Worm (Caenorhabditis elegans) whole organism, L2 larva: ENCODE data around the gene kqt-1.

Experiments
- C34F6.9 ChIP-seq: fragments of 150-350 bp; optimal IDR thresholded peaks from 2 replicates; lab custom pipeline; 2014; ENCODE audit warnings: missing biosample characterization, missing genetic modification characterization
- F13H6.1 ChIP-seq: sonication (generic microtip); optimal IDR thresholded peaks from 2 replicates; lab custom pipeline; 2016; ENCODE audit warnings: missing genetic modification characterization, missing compliant biosample characterization
- R02D3.7 ChIP-seq: fragments of 150-350 bp; optimal IDR thresholded peaks from 2 replicates; lab custom pipeline; 2014; ENCODE audit warnings: missing biosample characterization, missing genetic modification characterization
- Y55F3AM.14 ChIP-seq: fragments of 200-800 bp; sonication (Bioruptor generic); optimal IDR thresholded peaks from 2 replicates; lab custom pipeline; 2018; ENCODE audit warnings: mild to moderate bottlenecking, missing genetic modification characterization, missing compliant biosample characterization
- ZK546.5 ChIP-seq: sonication (generic microtip); optimal IDR thresholded peaks from 2 replicates; lab custom pipeline; 2017; ENCODE audit warnings: missing biosample characterization, missing genetic modification characterization
- alr-1 ChIP-seq: fragments of 150-350 bp; optimal IDR thresholded peaks from 2 replicates; lab custom pipeline; 2014; ENCODE audit warnings: missing biosample characterization, missing genetic modification characterization
- aly-2 ChIP-seq: fragments of 150-350 bp; optimal IDR thresholded peaks from 2 replicates; lab custom pipeline; 2014; ENCODE audit warnings: missing biosample characterization, missing genetic modification characterization
- ama-1 ChIP-seq: fragments of 150-350 bp; optimal IDR thresholded peaks from 2 replicates; lab custom pipeline; 2018; ENCODE audit warnings: inconsistent platforms
- blmp-1 ChIP-seq: sonication (generic microtip); optimal IDR thresholded peaks from 2 replicates; lab custom pipeline; 2017; ENCODE audit warnings: missing genetic modification characterization, mild to moderate bottlenecking, missing compliant biosample characterization, antibody characterized with exemption, moderate library complexity; ENCODE audit not compliant: insufficient read depth
- ceh-16 ChIP-seq: fragments of 150-350 bp; optimal IDR thresholded peaks from 2 replicates; lab custom pipeline; 2014; ENCODE audit warnings: missing biosample characterization, missing genetic modification characterization
- ceh-82 ChIP-seq: fragments of 150-350 bp; optimal IDR thresholded peaks from 2 replicates; lab custom pipeline; 2014; ENCODE audit warnings: missing biosample characterization, missing genetic modification characterization
- crh-2 ChIP-seq: sonication (generic microtip); optimal IDR thresholded peaks from 2 replicates; lab custom pipeline; 2017; ENCODE audit warnings: missing biosample characterization, missing genetic modification characterization
- dmd-4 ChIP-seq: sonication (generic microtip); optimal IDR thresholded peaks from 2 replicates; lab custom pipeline; 2017; ENCODE audit warnings: missing biosample characterization, missing genetic modification characterization
- egl-27 ChIP-seq: sonication (generic microtip); optimal IDR thresholded peaks from 3 replicates; lab custom pipeline; 2017; ENCODE audit warnings: missing biosample characterization, missing genetic modification reagents, missing genetic modification characterization
- elt-1 ChIP-seq: fragments of 150-350 bp; optimal IDR thresholded peaks from 2 replicates; lab custom pipeline; 2014; ENCODE audit warnings: missing biosample characterization, missing genetic modification characterization
- elt-3 ChIP-seq: sonication (generic microtip); optimal IDR thresholded peaks from 2 replicates; lab custom pipeline; 2017; ENCODE audit warnings: missing biosample characterization, missing genetic modification characterization
- gmeb-1 ChIP-seq: fragments of 150-350 bp; optimal IDR thresholded peaks from 2 replicates; lab custom pipeline; 2014; ENCODE audit warnings: missing biosample characterization, missing genetic modification characterization
- lin-11 ChIP-seq: fragments of 150-350 bp; sonication (generic microtip); optimal IDR thresholded peaks from 2 replicates; lab custom pipeline; 2014; ENCODE audit warnings: missing biosample characterization, missing genetic modification characterization, inconsistent platforms, mixed read lengths
- lin-13 ChIP-seq: fragments of 150-350 bp; optimal IDR thresholded peaks from 2 replicates; lab custom pipeline; 2014; ENCODE audit warnings: missing biosample characterization, missing genetic modification reagents, missing genetic modification characterization
- lin-39 ChIP-seq: fragments of 150-350 bp; optimal IDR thresholded peaks from 2 replicates; lab custom pipeline; 2014; ENCODE audit warnings: missing biosample characterization, missing genetic modification reagents, missing genetic modification characterization
- lsy-2 ChIP-seq, 2 experiments: fragments of 150-350 bp in 1 of 2; sonication (generic microtip) in 1 of 2; optimal IDR thresholded peaks; 2 replicates each; lab custom pipeline; 2014 to 2017; ENCODE audit warnings: missing biosample characterization in 2 of 2, missing genetic modification characterization in 2 of 2
- mab-5 ChIP-seq: fragments of 150-350 bp; optimal IDR thresholded peaks from 2 replicates; lab custom pipeline; 2014; ENCODE audit warnings: missing biosample characterization, missing genetic modification characterization
- mbf-1 ChIP-seq: sonication (generic microtip); optimal IDR thresholded peaks from 2 replicates; lab custom pipeline; 2017; ENCODE audit warnings: missing biosample characterization, missing genetic modification characterization
- mdl-1 ChIP-seq, 2 experiments: fragments of 150-350 bp in 1 of 2; sonication (generic microtip) in 1 of 2; optimal IDR thresholded peaks; 2 replicates each; lab custom pipeline; 2017; ENCODE audit warnings: missing biosample characterization in 2 of 2, missing genetic modification characterization in 2 of 2
- nhr-11 ChIP-seq: fragments of 150-350 bp; optimal IDR thresholded peaks from 2 replicates; lab custom pipeline; 2014; ENCODE audit warnings: missing biosample characterization, missing genetic modification characterization
- nhr-12 ChIP-seq: fragments of 150-350 bp; optimal IDR thresholded peaks from 2 replicates; lab custom pipeline; 2014; ENCODE audit warnings: missing biosample characterization, missing genetic modification characterization
- nhr-129 ChIP-seq: fragments of 150-350 bp; optimal IDR thresholded peaks from 2 replicates; lab custom pipeline; 2014; ENCODE audit warnings: missing biosample characterization, missing genetic modification characterization
- nhr-21 ChIP-seq: fragments of 150-350 bp; optimal IDR thresholded peaks from 2 replicates; lab custom pipeline; 2014; ENCODE audit warnings: missing biosample characterization, missing genetic modification characterization
- nhr-23 ChIP-seq: fragments of 150-350 bp; optimal IDR thresholded peaks from 2 replicates; lab custom pipeline; 2014; ENCODE audit warnings: missing biosample characterization, missing genetic modification reagents, missing genetic modification characterization
- nhr-237 ChIP-seq: fragments of 150-350 bp; optimal IDR thresholded peaks from 2 replicates; lab custom pipeline; 2014; ENCODE audit warnings: missing biosample characterization, missing genetic modification characterization
- nhr-25 ChIP-seq: fragments of 150-350 bp; sonication (generic microtip); optimal IDR thresholded peaks from 3 replicates; lab custom pipeline; 2014; ENCODE audit warnings: missing biosample characterization, missing genetic modification characterization
- nhr-6 ChIP-seq: fragments of 150-350 bp; optimal IDR thresholded peaks from 2 replicates; lab custom pipeline; 2014; ENCODE audit warnings: missing biosample characterization, missing genetic modification characterization
- nhr-77 ChIP-seq: fragments of 150-350 bp; optimal IDR thresholded peaks from 2 replicates; lab custom pipeline; 2014; ENCODE audit warnings: missing biosample characterization, missing genetic modification characterization
- peb-1 ChIP-seq: fragments of 150-350 bp; optimal IDR thresholded peaks from 2 replicates; lab custom pipeline; 2014; ENCODE audit warnings: missing biosample characterization, missing genetic modification characterization
- skn-1 ChIP-seq: sonication (generic microtip); optimal IDR thresholded peaks from 2 replicates; lab custom pipeline; 2017; ENCODE audit warnings: missing biosample characterization, missing genetic modification characterization
- sma-3 ChIP-seq: sonication (generic microtip); optimal IDR thresholded peaks from 2 replicates; lab custom pipeline; 2016; ENCODE audit warnings: missing genetic modification reagents, missing genetic modification characterization, missing compliant biosample characterization
- sma-9 ChIP-seq, 2 experiments: fragments of 150-350 bp in 1 of 2; sonication (generic microtip) in 1 of 2; optimal IDR thresholded peaks; 2 replicates each; lab custom pipeline; 2014 to 2016; ENCODE audit warnings: missing genetic modification characterization in 2 of 2, mild to moderate bottlenecking in 1 of 2, missing biosample characterization in 1 of 2, missing compliant biosample characterization in 1 of 2, missing genetic modification reagents in 1 of 2, moderate library complexity in 1 of 2
- unc-62 ChIP-seq: fragments of 150-350 bp; optimal IDR thresholded peaks from 2 replicates; lab custom pipeline; 2014; ENCODE audit warnings: missing biosample characterization, missing genetic modification reagents, missing genetic modification characterization
- zag-1 ChIP-seq: fragments of 150-350 bp; optimal IDR thresholded peaks from 2 replicates; lab custom pipeline; 2014; ENCODE audit warnings: missing biosample characterization, missing genetic modification characterization
- ztf-1 ChIP-seq: fragments of 200-800 bp; sonication (Bioruptor generic); conservative IDR thresholded peaks from 2 replicates; pipeline ENCODE4 v1.3.6; 2022; ENCODE audit warnings: missing genetic modification characterization, missing compliant biosample characterization
- ztf-11 ChIP-seq: sonication (generic microtip); optimal IDR thresholded peaks from 2 replicates; lab custom pipeline; 2017; ENCODE audit warnings: missing biosample characterization, missing genetic modification characterization
- ztf-4 ChIP-seq: fragments of 150-350 bp; optimal IDR thresholded peaks from 2 replicates; lab custom pipeline; 2014; ENCODE audit warnings: missing biosample characterization, missing genetic modification characterization

The kqt-1 gene

DNA sequence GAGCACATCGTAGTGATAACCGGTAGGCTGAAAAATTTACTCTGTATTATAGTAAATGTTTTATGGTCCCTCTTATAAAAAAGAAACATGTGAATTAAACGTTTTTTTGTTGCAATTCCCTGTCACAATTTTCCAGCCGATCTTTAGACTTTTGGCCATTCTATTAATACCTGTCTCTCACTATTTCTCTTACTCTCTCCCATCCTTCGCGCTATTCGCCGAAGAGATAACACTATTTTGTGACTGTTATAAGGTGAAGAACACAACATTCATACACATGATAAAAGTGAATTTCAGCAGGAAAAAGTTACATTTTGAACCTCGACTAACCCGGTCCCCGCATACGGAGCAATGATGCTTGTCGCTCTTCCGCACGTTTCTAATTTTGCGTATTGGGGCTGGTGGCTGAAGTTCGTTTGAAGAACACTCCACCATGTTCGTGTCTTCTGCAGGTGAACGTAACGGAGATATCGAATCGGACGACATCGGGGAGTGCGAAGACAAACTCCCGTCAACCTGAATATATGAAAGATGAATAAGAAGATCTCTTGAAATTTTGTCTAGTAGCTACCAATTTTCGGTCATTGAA lies 20.3 kb downstream of the kqt-1 start (continued):
- TF ChIP-seq lin-11 (no peak), ztf-4 (tag; lab: Kevin White, UChicago) (peak; percentile 27)

DNA sequence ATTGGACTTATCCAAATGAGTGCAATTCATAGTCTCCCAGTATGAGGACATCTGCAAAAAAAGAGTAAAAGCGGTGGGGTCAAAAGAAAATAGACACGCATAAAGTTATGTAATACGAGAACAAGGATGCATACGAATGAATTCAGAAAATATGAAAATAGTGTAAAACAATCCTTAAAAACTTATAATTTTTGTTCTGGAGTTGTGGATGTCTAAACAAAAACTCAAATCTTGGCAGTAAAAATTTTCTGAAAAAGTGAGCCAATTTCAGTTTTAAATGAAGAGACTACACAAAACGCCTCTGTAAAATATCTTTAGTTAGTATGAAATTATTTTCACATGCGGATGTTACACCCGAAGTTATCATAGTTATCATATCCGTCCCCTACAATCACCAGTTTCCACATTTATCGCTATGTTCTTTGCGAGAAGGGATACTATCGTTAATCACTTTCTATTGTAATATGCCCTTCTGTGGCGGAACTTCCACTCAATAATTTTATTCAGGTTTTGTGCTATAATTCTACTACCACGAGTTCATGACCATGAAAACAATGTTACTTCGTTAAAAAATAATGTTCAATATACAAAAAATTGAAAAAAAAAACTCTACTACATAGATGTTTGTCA lies 21.9 kb downstream of the kqt-1 start, which contains the start of gene nhr-120:
TSS of gene nhr-120 (minus strand) at position 51 of the 630 bp plus-strand sequence.
- TF ChIP-seq sma-9 (GFP tag; optimal IDR thresholded peaks at IDR 0.05; lab: Kevin White, UChicago) (peak; percentile 48), sma-9 (tag; optimal IDR thresholded peaks at IDR 0.05; lab: Kevin White, UChicago) (no peak), mdl-1 (tag; optimal IDR thresholded peaks at IDR 0.05; lab: Kevin White, UChicago) (no peak), blmp-1 (tag; lab: Kevin White, UChicago) (peak; percentile 19), R02D3.7 (tag; lab: Kevin White, UChicago) (no peak), nhr-25 (peak; percentile 5), sma-3 (GFP tag; lab: Kevin White, UChicago) (no peak)

DNA sequence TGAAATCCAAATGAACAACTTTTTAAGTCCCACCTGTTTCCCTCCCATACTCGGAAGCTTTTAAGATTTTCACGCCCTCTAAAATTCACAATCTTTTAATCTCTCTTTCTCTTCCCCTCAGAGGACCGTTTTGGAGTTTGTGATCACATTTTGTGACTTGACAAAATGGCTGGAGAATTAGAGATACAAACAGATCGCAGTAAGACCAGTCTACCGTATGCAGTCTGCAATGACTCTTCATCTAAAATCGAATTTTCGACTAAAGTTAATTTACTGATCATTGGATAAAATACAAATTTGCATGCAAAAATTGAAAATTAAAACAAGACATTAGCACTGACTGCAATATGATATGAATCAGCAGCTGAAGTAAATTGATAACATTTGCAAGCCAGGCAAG lies 22.7 kb downstream of the kqt-1 start:
- no peak for TF ChIP-seq skn-1 (tag; lab: Kevin White, UChicago)
- TF ChIP-seq elt-3: no peak
- no peak for TF ChIP-seq mab-5 (tag; lab: Kevin White, UChicago)
- TF ChIP-seq C34F6.9 (tag; lab: Kevin White, UChicago): no peak
- TF ChIP-seq nhr-25: peak; percentile 7
- TF ChIP-seq crh-2 (tag; lab: Kevin White, UChicago): peak; percentile 28
- TF ChIP-seq nhr-77 (tag; lab: Kevin White, UChicago): no peak
- TF ChIP-seq lsy-2 (tag; optimal IDR thresholded peaks at IDR 0.05; lab: Kevin White, UChicago): peak in 1 of 2 experiments; percentile 54
- TF ChIP-seq mbf-1 (tag; lab: Kevin White, UChicago): no peak
- no peak for TF ChIP-seq R02D3.7 (tag; lab: Kevin White, UChicago)
- no peak for TF ChIP-seq egl-27 (tag; lab: Kevin White, UChicago)
- TF ChIP-seq nhr-6 (tag; lab: Kevin White, UChicago): no peak
- TF ChIP-seq nhr-23 (tag; lab: Kevin White, UChicago): no peak
- TF ChIP-seq nhr-11 (tag; lab: Kevin White, UChicago): no peak
- TF ChIP-seq alr-1: no peak
- TF ChIP-seq ztf-4 (tag; lab: Kevin White, UChicago): no peak
- TF ChIP-seq gmeb-1: no peak
- no peak for TF ChIP-seq mdl-1 (tag; optimal IDR thresholded peaks at IDR 0.05; lab: Kevin White, UChicago)
- TF ChIP-seq ztf-11 (tag; lab: Kevin White, UChicago): no peak
- TF ChIP-seq unc-62 (GFP tag; lab: Kevin White, UChicago): no peak
- TF ChIP-seq ztf-1 (GFP tag; lab: Robert Waterston, UW): no peak
- peak; percentile 24 for TF ChIP-seq nhr-129 (tag; lab: Kevin White, UChicago)
- TF ChIP-seq lin-13 (GFP tag; lab: Kevin White, UChicago): peak; percentile 21
- no peak for TF ChIP-seq aly-2

DNA sequence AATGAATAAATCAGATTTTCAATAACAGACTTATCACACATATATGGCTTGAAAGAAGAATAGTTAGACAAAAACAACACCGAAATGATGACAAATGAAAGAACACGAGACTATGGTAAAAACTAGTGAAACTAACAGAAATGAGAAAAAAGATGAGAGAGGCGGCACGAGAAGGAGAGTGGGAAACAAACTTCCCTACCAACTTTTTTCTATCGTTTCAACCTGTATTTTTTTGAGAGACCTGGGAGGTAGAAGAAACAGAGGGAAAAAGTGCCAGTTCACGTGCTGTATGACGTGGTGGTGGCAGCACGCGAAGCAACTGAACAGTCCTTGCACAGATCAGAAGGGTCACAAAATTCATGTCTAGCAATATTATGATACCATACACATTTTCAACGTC lies 24.0 kb downstream of the kqt-1 start:
- no peak for TF ChIP-seq dmd-4 (tag; lab: Kevin White, UChicago)
- TF ChIP-seq zag-1 (tag; lab: Kevin White, UChicago): no peak
- no peak for TF ChIP-seq nhr-12 (tag; lab: Kevin White, UChicago)
- no peak for TF ChIP-seq nhr-23 (tag; lab: Kevin White, UChicago)
- peak; percentile 57 for TF ChIP-seq egl-27 (tag; lab: Kevin White, UChicago)
- TF ChIP-seq lsy-2 (tag; optimal IDR thresholded peaks at IDR 0.05; lab: Kevin White, UChicago): peak in 1 of 2 experiments; percentile 32
- TF ChIP-seq nhr-129 (tag; lab: Kevin White, UChicago): peak; percentile 73
- peak; percentile 79 for TF ChIP-seq crh-2 (tag; lab: Kevin White, UChicago)
- no peak for TF ChIP-seq R02D3.7 (tag; lab: Kevin White, UChicago)
- no peak for TF ChIP-seq nhr-237 (tag; lab: Kevin White, UChicago)
- TF ChIP-seq elt-3: no peak
- TF ChIP-seq nhr-6 (tag; lab: Kevin White, UChicago): peak; percentile 21
- TF ChIP-seq lin-39 (tag; lab: Kevin White, UChicago): no peak
- no peak for TF ChIP-seq aly-2
- no peak for TF ChIP-seq C34F6.9 (tag; lab: Kevin White, UChicago)
- TF ChIP-seq unc-62 (GFP tag; lab: Kevin White, UChicago): no peak
- TF ChIP-seq blmp-1 (tag; lab: Kevin White, UChicago): peak; percentile 80
- peak; percentile 53 for TF ChIP-seq sma-3 (GFP tag; lab: Kevin White, UChicago)
- no peak for TF ChIP-seq peb-1 (tag; lab: Kevin White, UChicago)
- no peak for TF ChIP-seq elt-1 (tag; lab: Kevin White, UChicago)
- no peak for TF ChIP-seq nhr-77 (tag; lab: Kevin White, UChicago)
- TF ChIP-seq Y55F3AM.14 (GFP tag; lab: Kevin White, UChicago): no peak
- TF ChIP-seq ceh-82 (tag; lab: Kevin White, UChicago): no peak
- TF ChIP-seq ceh-16 (tag; lab: Kevin White, UChicago): no peak
- no peak for TF ChIP-seq nhr-11 (tag; lab: Kevin White, UChicago)
- peak in 1 of 2 experiments; percentile 41 for TF ChIP-seq mdl-1 (tag; optimal IDR thresholded peaks at IDR 0.05; lab: Kevin White, UChicago)
- no peak for TF ChIP-seq mbf-1 (tag; lab: Kevin White, UChicago)
- TF ChIP-seq gmeb-1: peak; percentile 40
- no peak for TF ChIP-seq F13H6.1 (tag; lab: Kevin White, UChicago)
- TF ChIP-seq ama-1 (lab: Kevin White, UChicago): no peak
- TF ChIP-seq nhr-21 (tag; lab: Kevin White, UChicago): no peak
- no peak for TF ChIP-seq ZK546.5
- TF ChIP-seq ztf-11 (tag; lab: Kevin White, UChicago): no peak
- TF ChIP-seq mab-5 (tag; lab: Kevin White, UChicago): no peak
- peak; percentile 63 for TF ChIP-seq sma-9 (GFP tag; optimal IDR thresholded peaks at IDR 0.05; lab: Kevin White, UChicago)
- TF ChIP-seq sma-9 (tag; optimal IDR thresholded peaks at IDR 0.05; lab: Kevin White, UChicago): no peak
